Worm (Caenorhabditis elegans) whole organism, mixed stage, embryonic: Measurements from ENCODE around the gene lrpc-1.

Experiments used
- bed-3 ChIP-seq: fragments of 200-800 bp; sonication (Bioruptor generic); optimal IDR thresholded peaks from 3 replicates; lab custom pipeline; 2018; ENCODE audit warnings: mild to moderate bottlenecking, missing genetic modification characterization, moderate library complexity, missing compliant biosample characterization
- blmp-1 ChIP-seq: fragments of 150-350 bp; optimal IDR thresholded peaks from 2 replicates; lab custom pipeline; 2014; ENCODE audit warnings: missing biosample characterization, missing genetic modification characterization
- ceh-39 ChIP-seq: fragments of 150-350 bp; optimal IDR thresholded peaks from 2 replicates; lab custom pipeline; 2014; ENCODE audit warnings: missing biosample characterization, missing genetic modification characterization
- ceh-43 ChIP-seq: fragments of 200-800 bp; sonication (Bioruptor generic); optimal IDR thresholded peaks from 2 replicates; lab custom pipeline; 2018; ENCODE audit warnings: mild to moderate bottlenecking, missing genetic modification characterization, moderate library complexity, missing compliant biosample characterization
- ceh-83 ChIP-seq: fragments of 200-800 bp; sonication (Bioruptor generic); optimal IDR thresholded peaks from 2 replicates; lab custom pipeline; 2018; ENCODE audit warnings: mild to moderate bottlenecking, missing genetic modification characterization, missing compliant biosample characterization
- cnd-1 ChIP-seq: fragments of 200-800 bp; sonication (Bioruptor generic); optimal IDR thresholded peaks from 2 replicates; lab custom pipeline; 2018; ENCODE audit warnings: mild to moderate bottlenecking, missing genetic modification characterization, missing compliant biosample characterization
- drap-1 ChIP-seq: fragments of 200-800 bp; sonication (Bioruptor generic); optimal IDR thresholded peaks from 3 replicates; lab custom pipeline; 2018; ENCODE audit warnings: mild to moderate bottlenecking, missing genetic modification characterization, missing compliant biosample characterization
- elt-1 ChIP-seq: sonication (generic microtip); optimal IDR thresholded peaks from 2 replicates; lab custom pipeline; 2017; ENCODE audit warnings: missing genetic modification characterization, mild to moderate bottlenecking, missing compliant biosample characterization, antibody characterized with exemption, moderate library complexity, borderline replicate concordance; ENCODE audit not compliant: insufficient read depth
- elt-3 ChIP-seq: fragments of 150-350 bp; optimal IDR thresholded peaks from 2 replicates; lab custom pipeline; 2014; ENCODE audit warnings: missing biosample characterization, missing genetic modification characterization
- flh-1 ChIP-seq: fragments of 200-800 bp; sonication (Bioruptor generic); optimal IDR thresholded peaks from 2 replicates; lab custom pipeline; 2018; ENCODE audit warnings: mild to moderate bottlenecking, missing genetic modification characterization, moderate library complexity, missing compliant biosample characterization
- ham-2 ChIP-seq: fragments of 200-800 bp; sonication (Bioruptor generic); optimal IDR thresholded peaks from 2 replicates; lab custom pipeline; 2018; ENCODE audit warnings: mild to moderate bottlenecking, missing genetic modification characterization, missing compliant biosample characterization
- hlh-1 ChIP-seq: fragments of 150-350 bp; optimal IDR thresholded peaks from 2 replicates; lab custom pipeline; 2014; ENCODE audit warnings: missing biosample characterization, missing genetic modification reagents, missing genetic modification characterization
- lin-13 ChIP-seq: fragments of 150-350 bp; optimal IDR thresholded peaks from 2 replicates; lab custom pipeline; 2014; ENCODE audit warnings: missing biosample characterization, missing genetic modification characterization
- lin-32 ChIP-seq: fragments of 200-800 bp; sonication (Bioruptor generic); optimal IDR thresholded peaks from 2 replicates; lab custom pipeline; 2018; ENCODE audit warnings: mild to moderate bottlenecking, missing genetic modification characterization, missing compliant biosample characterization
- lsy-2 ChIP-seq: fragments of 150-350 bp; optimal IDR thresholded peaks from 2 replicates; lab custom pipeline; 2014; ENCODE audit warnings: missing biosample characterization, missing genetic modification characterization
- mep-1 ChIP-seq: fragments of 150-350 bp; optimal IDR thresholded peaks from 2 replicates; lab custom pipeline; 2017; ENCODE audit warnings: missing biosample characterization, missing genetic modification reagents, missing genetic modification characterization, inconsistent platforms
- mls-2 ChIP-seq: sonication (generic microtip); optimal IDR thresholded peaks from 2 replicates; lab custom pipeline; 2016; ENCODE audit warnings: mild to moderate bottlenecking, missing genetic modification characterization, moderate library complexity, missing compliant biosample characterization
- nhr-2 ChIP-seq: fragments of 150-350 bp; optimal IDR thresholded peaks from 2 replicates; lab custom pipeline; 2014; ENCODE audit warnings: missing biosample characterization, missing genetic modification characterization
- nhr-237 ChIP-seq: fragments of 150-350 bp; optimal IDR thresholded peaks from 2 replicates; lab custom pipeline; 2014; ENCODE audit warnings: missing biosample characterization, missing genetic modification characterization
- nhr-28 ChIP-seq: fragments of 150-350 bp; optimal IDR thresholded peaks from 2 replicates; lab custom pipeline; 2014; ENCODE audit warnings: missing biosample characterization, missing genetic modification characterization
- pha-4 ChIP-seq: fragments of 150-350 bp; optimal IDR thresholded peaks from 2 replicates; lab custom pipeline; 2018; ENCODE audit warnings: missing biosample characterization, missing genetic modification reagents, missing genetic modification characterization
- sem-2 ChIP-seq: fragments of 200-800 bp; sonication (Bioruptor generic); optimal IDR thresholded peaks from 2 replicates; lab custom pipeline; 2018; ENCODE audit warnings: mild to moderate bottlenecking, missing genetic modification characterization, missing compliant biosample characterization
- snpc-4 ChIP-seq: fragments of 150-350 bp; optimal IDR thresholded peaks from 2 replicates; lab custom pipeline; 2014; ENCODE audit warnings: missing biosample characterization, missing genetic modification characterization
- sptf-1 ChIP-seq: sonication (generic microtip); optimal IDR thresholded peaks from 2 replicates; lab custom pipeline; 2017; ENCODE audit warnings: mild to moderate bottlenecking, missing genetic modification characterization, moderate library complexity, missing compliant biosample characterization
- tbx-8 ChIP-seq: fragments of 200-800 bp; sonication (Bioruptor generic); optimal IDR thresholded peaks from 2 replicates; lab custom pipeline; 2018; ENCODE audit warnings: mild to moderate bottlenecking, missing genetic modification characterization, moderate library complexity, missing compliant biosample characterization
- unc-120 ChIP-seq: sonication (generic microtip); optimal IDR thresholded peaks from 2 replicates; lab custom pipeline; 2017; ENCODE audit warnings: missing genetic modification characterization, missing compliant biosample characterization; ENCODE audit not compliant: poor library complexity, severe bottlenecking
- unc-39 ChIP-seq: fragments of 150-350 bp; optimal IDR thresholded peaks from 2 replicates; lab custom pipeline; 2014; ENCODE audit warnings: missing biosample characterization, missing genetic modification characterization
- zip-8 ChIP-seq: fragments of 150-350 bp; optimal IDR thresholded peaks from 2 replicates; lab custom pipeline; 2014; ENCODE audit warnings: missing biosample characterization, missing genetic modification characterization
- ztf-11 ChIP-seq: fragments of 150-350 bp; optimal IDR thresholded peaks from 2 replicates; lab custom pipeline; 2014; ENCODE audit warnings: missing biosample characterization, missing genetic modification characterization

Gene lrpc-1

DNA sequence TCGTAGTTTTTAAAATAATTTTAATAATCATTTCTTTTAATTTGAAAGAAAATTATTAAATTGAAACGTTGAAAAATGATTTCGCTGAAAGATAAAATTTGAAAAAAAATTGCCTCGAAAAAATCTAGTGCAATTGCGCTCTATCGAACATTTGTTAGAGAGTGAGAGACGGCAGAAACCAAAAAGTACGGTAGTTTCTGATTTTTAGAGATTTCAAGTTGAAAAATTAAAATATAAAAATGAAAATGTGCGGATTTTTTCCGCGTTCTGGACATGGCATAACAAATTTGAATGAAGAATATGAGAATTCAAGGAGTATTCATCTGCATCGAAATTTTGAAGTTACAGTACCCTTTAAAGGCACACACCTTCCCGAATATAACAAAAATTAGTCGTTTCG, 6.4 kb upstream of the lrpc-1 start:
- TF ChIP-seq ham-2 (GFP tag; lab: Kevin White, UChicago): no peak
- no peak for TF ChIP-seq pha-4 (tag; lab: Kevin White, UChicago)
- no peak for TF ChIP-seq elt-1 (tag; lab: Kevin White, UChicago)
- TF ChIP-seq mep-1 (tag; lab: Kevin White, UChicago): peak; percentile 10
- TF ChIP-seq hlh-1 (tag; lab: Kevin White, UChicago): no peak
- peak; percentile 52 for TF ChIP-seq lsy-2
- TF ChIP-seq nhr-28 (tag; lab: Kevin White, UChicago): no peak
- no peak for TF ChIP-seq ztf-11 (tag; lab: Kevin White, UChicago)
- TF ChIP-seq tbx-8 (GFP tag; lab: Kevin White, UChicago): no peak

DNA sequence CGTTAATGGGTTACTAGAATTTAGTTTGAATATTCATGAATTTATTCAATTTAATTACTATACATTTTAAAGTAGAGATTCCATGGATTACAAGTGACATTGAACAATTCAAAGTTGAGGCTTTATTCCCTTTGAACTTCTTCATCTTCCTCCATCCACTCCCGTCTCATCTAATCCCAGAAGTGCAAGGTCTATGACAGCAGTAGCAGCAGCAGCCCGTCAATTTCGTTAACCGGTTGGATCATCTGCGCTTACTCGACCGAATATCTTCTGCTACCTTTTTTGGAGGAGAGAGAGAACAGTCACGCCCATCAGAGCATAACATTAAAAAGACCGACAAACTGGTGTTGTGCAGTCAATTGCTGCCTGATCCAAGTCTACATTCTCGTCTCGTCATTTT, 4.3 kb upstream of the lrpc-1 start, which contains the start of gene M03E7.2:
Gene M03E7.2 (plus strand): TSS at position 301 of the 400 bp plus-strand sequence.
- no peak for TF ChIP-seq mep-1 (tag; lab: Kevin White, UChicago)

- no peak for TF ChIP-seq ceh-83 (GFP tag; lab: Kevin White, UChicago)
- no peak for TF ChIP-seq unc-120 (tag; lab: Kevin White, UChicago)
These were observed 1.7 kb upstream of the lrpc-1 start, which contains the start of gene M03E7.3 for ce11 chrV:5614724-5615123. Gene M03E7.3, plus strand, starts transcription at chrV:5615024.

DNA sequence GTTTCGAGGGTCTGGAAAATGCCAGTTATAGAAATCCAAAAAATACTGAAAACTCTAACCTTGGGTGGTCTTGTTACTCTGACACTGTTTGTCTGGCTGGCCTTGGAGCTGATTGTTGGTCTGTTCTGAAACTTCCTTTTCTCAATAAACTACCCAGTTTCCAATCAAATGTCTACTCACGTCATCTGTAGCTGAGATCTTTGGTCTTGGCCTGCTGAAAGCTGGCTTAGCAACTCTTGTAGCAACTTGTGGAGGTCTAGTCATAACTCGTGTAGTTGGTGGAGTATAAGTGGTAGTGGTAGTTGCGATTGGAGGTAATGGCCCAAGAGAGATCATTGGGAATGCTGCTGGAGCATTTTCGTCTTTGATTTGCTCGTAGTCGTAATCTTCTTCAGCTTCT, 2.8 kb downstream of the lrpc-1 start:
- TF ChIP-seq snpc-4 (tag; lab: Kevin White, UChicago): no peak
- no peak for TF ChIP-seq unc-120 (tag; lab: Kevin White, UChicago)
- no peak for TF ChIP-seq ceh-39 (tag; lab: Kevin White, UChicago)
- no peak for TF ChIP-seq mep-1 (tag; lab: Kevin White, UChicago)
- TF ChIP-seq elt-3 (tag; lab: Kevin White, UChicago): no peak
- no peak for TF ChIP-seq unc-39 (tag; lab: Kevin White, UChicago)
- no peak for TF ChIP-seq blmp-1 (tag; lab: Kevin White, UChicago)
- no peak for TF ChIP-seq tbx-8 (GFP tag; lab: Kevin White, UChicago)
- TF ChIP-seq ceh-43 (GFP tag; lab: Kevin White, UChicago): no peak
- no peak for TF ChIP-seq sem-2
- TF ChIP-seq elt-1 (tag; lab: Kevin White, UChicago): no peak
- TF ChIP-seq nhr-2 (tag; lab: Kevin White, UChicago): no peak
- TF ChIP-seq lin-32 (GFP tag; lab: Kevin White, UChicago): no peak
- no peak for TF ChIP-seq cnd-1 (tag; lab: Kevin White, UChicago)
- TF ChIP-seq flh-1 (GFP tag; lab: Kevin White, UChicago): no peak
- TF ChIP-seq lin-13 (tag; lab: Kevin White, UChicago): no peak
- no peak for TF ChIP-seq ham-2 (GFP tag; lab: Kevin White, UChicago)
- no peak for TF ChIP-seq drap-1 (GFP tag; lab: Kevin White, UChicago)

- peak; percentile 12 for TF ChIP-seq hlh-1 (tag; lab: Kevin White, UChicago)
- TF ChIP-seq nhr-28 (tag; lab: Kevin White, UChicago): no peak
These were observed 6.8 kb downstream of the lrpc-1 start, which contains the start of gene CD4.1 for ce11 chrV:5606255-5606654. Gene CD4.1, plus strand, starts transcription at chrV:5606555.

DNA sequence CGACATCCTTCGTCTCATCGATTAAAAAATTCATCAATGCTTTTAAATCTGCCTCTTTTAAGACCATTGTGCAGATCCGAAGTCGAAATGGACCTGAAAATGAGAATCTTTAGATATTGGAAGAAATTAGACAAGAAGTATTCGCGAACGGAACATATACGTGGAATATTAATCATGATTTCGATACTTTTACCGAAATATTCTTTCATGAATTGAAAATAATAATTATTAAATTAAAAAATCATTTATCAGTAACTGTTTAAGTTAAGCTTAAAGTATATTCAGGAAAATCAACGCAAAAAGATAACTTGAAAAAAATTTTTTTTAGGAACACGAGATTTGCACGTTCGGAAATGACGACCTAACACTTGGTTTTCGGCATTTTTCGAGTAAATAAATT, 11.7 kb downstream of the lrpc-1 start, which contains the start of gene CD4.8:
Gene CD4.8 (minus strand): TSS at position 101 of the 400 bp plus-strand sequence.
- no peak for TF ChIP-seq snpc-4 (tag; lab: Kevin White, UChicago)
- TF ChIP-seq nhr-28 (tag; lab: Kevin White, UChicago): no peak
- TF ChIP-seq ztf-11 (tag; lab: Kevin White, UChicago): no peak
- no peak for TF ChIP-seq nhr-237 (tag; lab: Kevin White, UChicago)
- TF ChIP-seq elt-1 (tag; lab: Kevin White, UChicago): no peak
- TF ChIP-seq ceh-43 (GFP tag; lab: Kevin White, UChicago): no peak
- TF ChIP-seq lin-13 (tag; lab: Kevin White, UChicago): no peak
- TF ChIP-seq unc-39 (tag; lab: Kevin White, UChicago): no peak
- TF ChIP-seq elt-3 (tag; lab: Kevin White, UChicago): no peak
- TF ChIP-seq ceh-39 (tag; lab: Kevin White, UChicago): no peak
- TF ChIP-seq sptf-1 (tag; lab: Kevin White, UChicago): no peak
- TF ChIP-seq bed-3: no peak
- no peak for TF ChIP-seq mls-2 (tag; lab: Kevin White, UChicago)
- TF ChIP-seq zip-8 (tag; lab: Kevin White, UChicago): no peak
- no peak for TF ChIP-seq sem-2
- no peak for TF ChIP-seq nhr-2 (tag; lab: Kevin White, UChicago)
- no peak for TF ChIP-seq ham-2 (GFP tag; lab: Kevin White, UChicago)
- TF ChIP-seq lsy-2: no peak
- TF ChIP-seq hlh-1 (tag; lab: Kevin White, UChicago): no peak
- no peak for TF ChIP-seq lin-32 (GFP tag; lab: Kevin White, UChicago)
- TF ChIP-seq, all 35 proteins: peak for 0
